Worm (Caenorhabditis elegans) whole organism, young adult: ENCODE results near the gene Y55F3BR.2.

Experiments
- bed-1 ChIP-seq: fragments of 200-800 bp; sonication (Bioruptor generic); IDR thresholded peaks from 2 replicates; pipeline ENCODE4 v1.3.6; 2022; ENCODE audit warnings: missing genetic modification reagents, missing genetic modification characterization, missing compliant biosample characterization
- egl-18 ChIP-seq: fragments of 200-800 bp; sonication (Bioruptor generic); IDR thresholded peaks from 2 replicates; pipeline ENCODE4 v1.3.6; 2022; ENCODE audit warnings: missing genetic modification reagents, missing genetic modification characterization, missing compliant biosample characterization
- lsl-1 ChIP-seq: fragments of 200-800 bp; sonication (Bioruptor generic); optimal IDR thresholded peaks from 2 replicates; lab custom pipeline; 2018; ENCODE audit warnings: mild to moderate bottlenecking, missing genetic modification characterization, moderate library complexity, missing compliant biosample characterization
- nhr-90 ChIP-seq: sonication (generic microtip); optimal IDR thresholded peaks from 2 replicates; lab custom pipeline; 2016; ENCODE audit warnings: missing genotype, mild to moderate bottlenecking, missing genetic modification characterization, missing compliant biosample characterization
- pbrm-1 ChIP-seq: fragments of 200-800 bp; sonication (Bioruptor generic); IDR thresholded peaks from 2 replicates; pipeline ENCODE4 v1.3.6; 2022; ENCODE audit warnings: missing genetic modification reagents, missing genetic modification characterization, missing compliant biosample characterization
- pha-4 ChIP-seq: fragments of 150-350 bp; sonication (generic microtip); optimal IDR thresholded peaks from 2 replicates; lab custom pipeline; 2014; ENCODE audit warnings: missing biosample characterization, missing genetic modification reagents, missing genetic modification characterization
- repo-1 ChIP-seq: sonication (generic microtip); optimal IDR thresholded peaks from 2 replicates; lab custom pipeline; 2017; ENCODE audit warnings: mild to moderate bottlenecking, missing genetic modification characterization, missing compliant biosample characterization
- sea-2 ChIP-seq: fragments of 200-800 bp; sonication (Bioruptor generic); IDR thresholded peaks from 2 replicates; pipeline ENCODE4 v1.3.6; 2022; ENCODE audit warnings: missing genetic modification characterization, missing compliant biosample characterization
- snpc-4 ChIP-seq, 5 experiments: fragments of 150-350 bp in 1 of 5; sonication (generic microtip) in 4 of 5; optimal IDR thresholded peaks; 2 replicates each; lab custom pipeline; 2014 to 2018; ENCODE audit warnings: missing genetic modification characterization in 5 of 5, missing biosample characterization in 3 of 5, antibody characterized with exemption in 2 of 5, mild to moderate bottlenecking in 2 of 5, missing compliant biosample characterization in 2 of 5, missing genotype in 2 of 5, moderate library complexity in 2 of 5, missing genetic modification reagents in 1 of 5
- unc-62 ChIP-seq: fragments of 150-350 bp; optimal IDR thresholded peaks from 2 replicates; lab custom pipeline; 2014; ENCODE audit warnings: missing biosample characterization, missing genetic modification reagents, missing genetic modification characterization

- TF ChIP-seq unc-62 (GFP tag; lab: Kevin White, UChicago) (peak; percentile 12), sea-2 (no peak), bed-1 (0 out of 2 replicates have a peak, but pooled peaks have one; percentile 44), pbrm-1 (GFP tag; lab: Robert Waterston, UW) (peak; percentile 99), egl-18 (no peak), pha-4 (tag; lab: Kevin White, UChicago) (no peak), nhr-90 (peak; percentile 77), repo-1 (tag; lab: Kevin White, UChicago) (peak; percentile 82), lsl-1 (GFP tag; lab: Kevin White, UChicago) (peak; percentile 85), snpc-4 (GFP tag; optimal IDR thresholded peaks at IDR 0.05; lab: Kevin White, UChicago) (peak; percentile 99), snpc-4 (tag; optimal IDR thresholded peaks at IDR 0.05; lab: Kevin White, UChicago) (peak; percentile 99 to 100 (median 100))
Observed at ce11 chrIV:866828-867270, 8.1 kb downstream of the Y55F3BR.2 start.
